Fruit fly (Drosophila melanogaster): ENCODE results near the gene CG9737.

CG9737 gene

dm6 chr3R:30272176-30272857 lies 29.2 kb upstream of the CG9737 start (continued):
- TF ChIP-seq vri (GFP tag; optimal IDR thresholded peaks at IDR 0.05) (peak; percentile 97), acj6 (GFP tag; optimal IDR thresholded peaks at IDR 0.05) (peak; percentile 97), CG11762 (GFP tag; optimal IDR thresholded peaks at IDR 0.05; ENCODE audit: insufficient read depth) (peak; percentile 94), fd59A (GFP tag; optimal IDR thresholded peaks at IDR 0.05) (peak; percentile 96), topi (GFP tag; optimal IDR thresholded peaks at IDR 0.05) (peak; percentile 94), CG3032 (tag; optimal IDR thresholded peaks at IDR 0.05) (peak; percentile 98), CG10631 (GFP tag; optimal IDR thresholded peaks at IDR 0.05) (peak; percentile 99), esn (GFP tag; optimal IDR thresholded peaks at IDR 0.05) (peak; percentile 97), Hr4 (GFP tag; optimal IDR thresholded peaks at IDR 0.05) (peak; percentile 82)

DNA sequence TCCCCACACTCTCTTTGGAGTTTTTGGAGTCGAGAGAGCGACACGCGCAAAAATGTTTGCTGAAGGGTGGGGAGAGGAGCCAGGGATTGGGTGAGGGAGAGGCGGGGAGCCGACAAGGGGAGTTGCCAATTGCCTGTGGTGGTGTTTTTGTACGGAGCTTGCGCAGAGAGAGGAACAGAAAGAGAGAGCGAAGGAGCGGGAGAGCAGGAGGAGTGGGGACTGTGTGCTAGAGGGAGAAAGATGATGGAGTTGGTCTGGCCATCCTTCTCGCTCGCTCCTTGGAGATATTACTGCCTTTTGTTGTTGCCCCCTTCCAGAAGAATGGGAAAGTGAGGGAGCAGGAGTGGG lies 28.0 kb upstream of the CG9737 start:
- peak; percentile 53 for TF ChIP-seq Eip78C (GFP tag)
- no peak for TF ChIP-seq CG10669 (GFP tag; optimal IDR thresholded peaks at IDR 0.05)
- TF ChIP-seq vri (GFP tag; optimal IDR thresholded peaks at IDR 0.05): peak; percentile 84
- TF ChIP-seq CG7368 (GFP tag; optimal IDR thresholded peaks at IDR 0.05): peak; percentile 13
- TF ChIP-seq svp (GFP tag): peak; percentile 20
- no peak for TF ChIP-seq Ets96B (tag; optimal IDR thresholded peaks at IDR 0.05)
- TF ChIP-seq salr (GFP tag; optimal IDR thresholded peaks at IDR 0.05): peak in 1 of 2 experiments; percentile 4
- peak; percentile 11 for TF ChIP-seq Smox (GFP tag; optimal IDR thresholded peaks at IDR 0.05)
- peak in 1 of 2 experiments; percentile 26 for TF ChIP-seq ss (GFP tag; optimal IDR thresholded peaks at IDR 0.05)
- TF ChIP-seq pdm3 (GFP tag; optimal IDR thresholded peaks at IDR 0.05): no peak
- peak; percentile 3 for TF ChIP-seq achi (GFP tag; optimal IDR thresholded peaks at IDR 0.05)
- peak; percentile 62 for TF ChIP-seq dsx (GFP tag; optimal IDR thresholded peaks at IDR 0.05; ENCODE audit: poor library complexity, severe bottlenecking)
- TF ChIP-seq Met (GFP tag; optimal IDR thresholded peaks at IDR 0.05): peak; percentile 100
- TF ChIP-seq Blimp-1 (GFP tag; optimal IDR thresholded peaks at IDR 0.05): peak; percentile 99

DNA sequence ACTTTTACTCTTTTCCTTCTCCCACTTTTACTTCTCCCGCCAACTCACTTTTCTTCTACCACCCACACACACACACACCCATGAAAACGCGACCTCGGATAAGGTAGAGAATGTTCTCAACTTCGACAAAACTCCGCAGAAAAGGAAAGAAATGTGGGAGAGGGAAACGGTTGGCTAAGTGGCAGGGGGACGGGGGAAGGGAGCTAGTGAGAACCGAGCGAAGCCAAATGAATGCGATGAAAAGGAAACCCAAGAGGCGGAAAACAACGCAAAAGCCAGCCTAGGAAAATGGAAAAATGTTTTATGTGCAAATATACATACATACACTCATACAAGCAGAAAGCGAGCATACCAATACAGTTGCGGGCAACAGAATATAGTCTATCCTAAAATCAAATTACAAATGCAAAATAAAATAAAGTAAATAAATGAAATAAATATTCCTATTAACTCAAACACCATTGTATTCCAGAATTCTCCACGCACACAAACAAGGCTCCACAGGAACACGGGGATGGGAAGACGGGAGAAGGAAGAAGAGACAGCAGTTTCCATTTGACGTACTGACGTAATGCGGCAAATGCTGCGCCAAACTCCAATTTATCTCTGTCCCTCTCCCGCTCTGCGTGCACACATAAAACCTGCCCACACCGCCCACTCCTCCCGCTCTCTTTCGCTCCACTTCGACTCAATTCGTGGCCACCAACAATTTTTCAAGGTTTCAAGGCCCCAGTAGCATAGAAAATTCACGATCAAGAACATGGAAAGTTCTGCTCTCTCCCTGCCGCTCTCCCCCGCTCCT lies 27.4 kb upstream of the CG9737 start:
- TF ChIP-seq dsx (GFP tag; optimal IDR thresholded peaks at IDR 0.05; ENCODE audit: poor library complexity, severe bottlenecking): peak; percentile 27
- TF ChIP-seq CG3919 (GFP tag; optimal IDR thresholded peaks at IDR 0.05): peak; percentile 56
- TF ChIP-seq vri (GFP tag; optimal IDR thresholded peaks at IDR 0.05): peak; percentile 90
- peak; percentile 75 for TF ChIP-seq CG32006 (GFP tag; optimal IDR thresholded peaks at IDR 0.05)
- peak; percentile 14 for TF ChIP-seq CG8319 (GFP tag; optimal IDR thresholded peaks at IDR 0.05)
- TF ChIP-seq spab (GFP tag; optimal IDR thresholded peaks at IDR 0.05): peak; percentile 66
- TF ChIP-seq CG6854 (GFP tag; optimal IDR thresholded peaks at IDR 0.05): peak; percentile 40
- TF ChIP-seq Smox (GFP tag; optimal IDR thresholded peaks at IDR 0.05): no peak
- no peak for TF ChIP-seq Met (GFP tag; optimal IDR thresholded peaks at IDR 0.05)
- peak; percentile 18 for TF ChIP-seq CG11762 (GFP tag; optimal IDR thresholded peaks at IDR 0.05; ENCODE audit: insufficient read depth)
- TF ChIP-seq fd59A (GFP tag; optimal IDR thresholded peaks at IDR 0.05): peak; percentile 48
- peak; percentile 25 for TF ChIP-seq dac (GFP tag; optimal IDR thresholded peaks at IDR 0.05)
- TF ChIP-seq Gug (GFP tag; IDR thresholded peaks at IDR 0.05): peak; percentile 12; the same call in 1 of the 2 replicates
- TF ChIP-seq Eip75B (GFP tag; optimal IDR thresholded peaks at IDR 0.05): peak; percentile 56
- peak; percentile 58 for TF ChIP-seq CG1621 (tag; optimal IDR thresholded peaks at IDR 0.05)
- peak; percentile 55 for TF ChIP-seq Lpt (GFP tag; optimal IDR thresholded peaks at IDR 0.05)
- peak in 1 of 2 experiments; percentile 15 for TF ChIP-seq salr (GFP tag; optimal IDR thresholded peaks at IDR 0.05)
- no peak for TF ChIP-seq CG11902 (GFP tag; optimal IDR thresholded peaks at IDR 0.05)
- TF ChIP-seq svp (GFP tag): peak; percentile 46
- TF ChIP-seq CG6808 (GFP tag; optimal IDR thresholded peaks at IDR 0.05): peak; percentile 67
- no peak for TF ChIP-seq Sox15 (GFP tag; optimal IDR thresholded peaks at IDR 0.05)
- TF ChIP-seq CG8119 (GFP tag; IDR thresholded peaks at IDR 0.05): peak; percentile 67; the same call in 2 of the 3 replicates
- peak; percentile 42 for TF ChIP-seq pdm3 (GFP tag; optimal IDR thresholded peaks at IDR 0.05)
- TF ChIP-seq topi (GFP tag; optimal IDR thresholded peaks at IDR 0.05): peak; percentile 32
- TF ChIP-seq Hr39 (GFP tag; optimal IDR thresholded peaks at IDR 0.05): no peak
- TF ChIP-seq Hr4 (GFP tag; optimal IDR thresholded peaks at IDR 0.05): peak; percentile 55
- TF ChIP-seq ss (GFP tag; optimal IDR thresholded peaks at IDR 0.05): peak; percentile 49 to 61
- peak; percentile 52 for TF ChIP-seq CG10669 (GFP tag; optimal IDR thresholded peaks at IDR 0.05)
- peak; percentile 65 for TF ChIP-seq CG3032 (tag; optimal IDR thresholded peaks at IDR 0.05)
- TF ChIP-seq CG10631 (GFP tag; optimal IDR thresholded peaks at IDR 0.05): peak; percentile 64
- peak; percentile 67 for TF ChIP-seq CG15336 (GFP tag; IDR thresholded peaks at IDR 0.05)
- peak; percentile 49 for TF ChIP-seq OdsH (GFP tag; optimal IDR thresholded peaks at IDR 0.05)
- TF ChIP-seq CG9139 (GFP tag; optimal IDR thresholded peaks at IDR 0.05): peak; percentile 59
- TF ChIP-seq fkh (GFP tag; optimal IDR thresholded peaks at IDR 0.05): no peak
- TF ChIP-seq Ets21C (GFP tag; optimal IDR thresholded peaks at IDR 0.05): peak; percentile 7

Data from whole organism, prepupa.